Worm (Caenorhabditis elegans) whole organism, mixed stage, embryonic: ENCODE measurements around the gene T07F10.3.

ENCODE experiments used
- M03D4.4 ChIP-seq: sonication (generic microtip); optimal IDR thresholded peaks from 2 replicates; lab custom pipeline; 2017; ENCODE audit warnings: mild to moderate bottlenecking, missing genetic modification characterization, missing compliant biosample characterization
- bed-3 ChIP-seq: fragments of 200-800 bp; sonication (Bioruptor generic); optimal IDR thresholded peaks from 3 replicates; lab custom pipeline; 2018; ENCODE audit warnings: mild to moderate bottlenecking, missing genetic modification characterization, moderate library complexity, missing compliant biosample characterization
- blmp-1 ChIP-seq: fragments of 150-350 bp; optimal IDR thresholded peaks from 2 replicates; lab custom pipeline; 2014; ENCODE audit warnings: missing biosample characterization, missing genetic modification characterization
- ceh-39 ChIP-seq: fragments of 150-350 bp; optimal IDR thresholded peaks from 2 replicates; lab custom pipeline; 2014; ENCODE audit warnings: missing biosample characterization, missing genetic modification characterization
- ceh-43 ChIP-seq: fragments of 200-800 bp; sonication (Bioruptor generic); optimal IDR thresholded peaks from 2 replicates; lab custom pipeline; 2018; ENCODE audit warnings: mild to moderate bottlenecking, missing genetic modification characterization, moderate library complexity, missing compliant biosample characterization
- ceh-83 ChIP-seq: fragments of 200-800 bp; sonication (Bioruptor generic); optimal IDR thresholded peaks from 2 replicates; lab custom pipeline; 2018; ENCODE audit warnings: mild to moderate bottlenecking, missing genetic modification characterization, missing compliant biosample characterization
- ces-1 ChIP-seq: fragments of 150-350 bp; optimal IDR thresholded peaks from 2 replicates; lab custom pipeline; 2014; ENCODE audit warnings: missing biosample characterization, missing genetic modification reagents, missing genetic modification characterization
- cnd-1 ChIP-seq: fragments of 200-800 bp; sonication (Bioruptor generic); optimal IDR thresholded peaks from 2 replicates; lab custom pipeline; 2018; ENCODE audit warnings: mild to moderate bottlenecking, missing genetic modification characterization, missing compliant biosample characterization
- drap-1 ChIP-seq: fragments of 200-800 bp; sonication (Bioruptor generic); optimal IDR thresholded peaks from 3 replicates; lab custom pipeline; 2018; ENCODE audit warnings: mild to moderate bottlenecking, missing genetic modification characterization, missing compliant biosample characterization
- elt-1 ChIP-seq: sonication (generic microtip); optimal IDR thresholded peaks from 2 replicates; lab custom pipeline; 2017; ENCODE audit warnings: missing genetic modification characterization, mild to moderate bottlenecking, missing compliant biosample characterization, antibody characterized with exemption, moderate library complexity, borderline replicate concordance; ENCODE audit not compliant: insufficient read depth
- elt-3 ChIP-seq: fragments of 150-350 bp; optimal IDR thresholded peaks from 2 replicates; lab custom pipeline; 2014; ENCODE audit warnings: missing biosample characterization, missing genetic modification characterization
- flh-1 ChIP-seq: fragments of 200-800 bp; sonication (Bioruptor generic); optimal IDR thresholded peaks from 2 replicates; lab custom pipeline; 2018; ENCODE audit warnings: mild to moderate bottlenecking, missing genetic modification characterization, moderate library complexity, missing compliant biosample characterization
- ham-2 ChIP-seq: fragments of 200-800 bp; sonication (Bioruptor generic); optimal IDR thresholded peaks from 2 replicates; lab custom pipeline; 2018; ENCODE audit warnings: mild to moderate bottlenecking, missing genetic modification characterization, missing compliant biosample characterization
- hlh-1 ChIP-seq: fragments of 150-350 bp; optimal IDR thresholded peaks from 2 replicates; lab custom pipeline; 2014; ENCODE audit warnings: missing biosample characterization, missing genetic modification reagents, missing genetic modification characterization
- lin-13 ChIP-seq: fragments of 150-350 bp; optimal IDR thresholded peaks from 2 replicates; lab custom pipeline; 2014; ENCODE audit warnings: missing biosample characterization, missing genetic modification characterization
- lsy-2 ChIP-seq: fragments of 150-350 bp; optimal IDR thresholded peaks from 2 replicates; lab custom pipeline; 2014; ENCODE audit warnings: missing biosample characterization, missing genetic modification characterization
- mab-5 ChIP-seq: fragments of 150-350 bp; optimal IDR thresholded peaks from 2 replicates; lab custom pipeline; 2014; ENCODE audit warnings: missing biosample characterization, missing genetic modification characterization
- mep-1 ChIP-seq: fragments of 150-350 bp; optimal IDR thresholded peaks from 2 replicates; lab custom pipeline; 2017; ENCODE audit warnings: missing biosample characterization, missing genetic modification reagents, missing genetic modification characterization, inconsistent platforms
- mls-2 ChIP-seq: sonication (generic microtip); optimal IDR thresholded peaks from 2 replicates; lab custom pipeline; 2016; ENCODE audit warnings: mild to moderate bottlenecking, missing genetic modification characterization, moderate library complexity, missing compliant biosample characterization
- nhr-12 ChIP-seq: fragments of 150-350 bp; optimal IDR thresholded peaks from 2 replicates; lab custom pipeline; 2014; ENCODE audit warnings: missing biosample characterization, missing genetic modification characterization
- nhr-2 ChIP-seq: fragments of 150-350 bp; optimal IDR thresholded peaks from 2 replicates; lab custom pipeline; 2014; ENCODE audit warnings: missing biosample characterization, missing genetic modification characterization
- nhr-237 ChIP-seq: fragments of 150-350 bp; optimal IDR thresholded peaks from 2 replicates; lab custom pipeline; 2014; ENCODE audit warnings: missing biosample characterization, missing genetic modification characterization
- nhr-28 ChIP-seq: fragments of 150-350 bp; optimal IDR thresholded peaks from 2 replicates; lab custom pipeline; 2014; ENCODE audit warnings: missing biosample characterization, missing genetic modification characterization
- nhr-76 ChIP-seq: sonication (generic microtip); optimal IDR thresholded peaks from 2 replicates; lab custom pipeline; 2017; ENCODE audit warnings: missing biosample characterization, missing genetic modification characterization
- pha-4 ChIP-seq: fragments of 150-350 bp; optimal IDR thresholded peaks from 2 replicates; lab custom pipeline; 2018; ENCODE audit warnings: missing biosample characterization, missing genetic modification reagents, missing genetic modification characterization
- sem-2 ChIP-seq: fragments of 200-800 bp; sonication (Bioruptor generic); optimal IDR thresholded peaks from 2 replicates; lab custom pipeline; 2018; ENCODE audit warnings: mild to moderate bottlenecking, missing genetic modification characterization, missing compliant biosample characterization
- snpc-4 ChIP-seq: fragments of 150-350 bp; optimal IDR thresholded peaks from 2 replicates; lab custom pipeline; 2014; ENCODE audit warnings: missing biosample characterization, missing genetic modification characterization
- sptf-1 ChIP-seq: sonication (generic microtip); optimal IDR thresholded peaks from 2 replicates; lab custom pipeline; 2017; ENCODE audit warnings: mild to moderate bottlenecking, missing genetic modification characterization, moderate library complexity, missing compliant biosample characterization
- tbx-8 ChIP-seq: fragments of 200-800 bp; sonication (Bioruptor generic); optimal IDR thresholded peaks from 2 replicates; lab custom pipeline; 2018; ENCODE audit warnings: mild to moderate bottlenecking, missing genetic modification characterization, moderate library complexity, missing compliant biosample characterization
- unc-120 ChIP-seq: sonication (generic microtip); optimal IDR thresholded peaks from 2 replicates; lab custom pipeline; 2017; ENCODE audit warnings: missing genetic modification characterization, missing compliant biosample characterization; ENCODE audit not compliant: poor library complexity, severe bottlenecking
- unc-39 ChIP-seq: fragments of 150-350 bp; optimal IDR thresholded peaks from 2 replicates; lab custom pipeline; 2014; ENCODE audit warnings: missing biosample characterization, missing genetic modification characterization
- unc-62 ChIP-seq: fragments of 150-350 bp; optimal IDR thresholded peaks from 2 replicates; lab custom pipeline; 2014; ENCODE audit warnings: missing biosample characterization, missing genetic modification reagents, missing genetic modification characterization
- zip-8 ChIP-seq: fragments of 150-350 bp; optimal IDR thresholded peaks from 2 replicates; lab custom pipeline; 2014; ENCODE audit warnings: missing biosample characterization, missing genetic modification characterization
- ztf-11 ChIP-seq: fragments of 150-350 bp; optimal IDR thresholded peaks from 2 replicates; lab custom pipeline; 2014; ENCODE audit warnings: missing biosample characterization, missing genetic modification characterization

T07F10.3 gene

ce11 chrV:12845247-12845646 lies 24.6 kb downstream of the T07F10.3 start, which contains the start of gene C44H9.6:
Gene C44H9.6, minus strand, starts transcription at chrV:12845347.
- no peak for TF ChIP-seq ceh-43
- TF ChIP-seq blmp-1 (tag; lab: Kevin White, UChicago): no peak
- TF ChIP-seq elt-3: no peak
- no peak for TF ChIP-seq snpc-4 (tag; lab: Kevin White, UChicago)
- no peak for TF ChIP-seq M03D4.4
- no peak for TF ChIP-seq unc-120 (tag; lab: Kevin White, UChicago)
- TF ChIP-seq zip-8 (tag; lab: Kevin White, UChicago): no peak
- TF ChIP-seq elt-1 (tag; lab: Kevin White, UChicago): no peak
- no peak for TF ChIP-seq unc-39
- no peak for TF ChIP-seq tbx-8 (GFP tag; lab: Kevin White, UChicago)
- no peak for TF ChIP-seq hlh-1 (tag; lab: Kevin White, UChicago)
- TF ChIP-seq pha-4: no peak
- no peak for TF ChIP-seq ceh-39 (tag; lab: Kevin White, UChicago)
- TF ChIP-seq mep-1 (tag; lab: Kevin White, UChicago): no peak
- no peak for TF ChIP-seq nhr-12 (tag; lab: Kevin White, UChicago)
- no peak for TF ChIP-seq flh-1 (GFP tag; lab: Kevin White, UChicago)

- TF ChIP-seq ztf-11 (tag; lab: Kevin White, UChicago) (no peak), pha-4 (no peak), unc-39 (no peak), M03D4.4 (no peak), nhr-12 (tag; lab: Kevin White, UChicago) (no peak), elt-1 (tag; lab: Kevin White, UChicago) (no peak), nhr-237 (tag; lab: Kevin White, UChicago) (no peak), mab-5 (tag; lab: Kevin White, UChicago) (no peak), lin-13 (tag; lab: Kevin White, UChicago) (no peak), nhr-76 (tag; lab: Kevin White, UChicago) (no peak), lsy-2 (tag; lab: Kevin White, UChicago) (no peak), ceh-43 (no peak), elt-3 (no peak), mep-1 (tag; lab: Kevin White, UChicago) (no peak), unc-120 (tag; lab: Kevin White, UChicago) (no peak), bed-3 (GFP tag; lab: Kevin White, UChicago) (no peak), ceh-39 (tag; lab: Kevin White, UChicago) (no peak)
- TF ChIP-seq, all 35 proteins: peak for 0
Observed at ce11 chrV:12844748-12845147, 25.1 kb downstream of the T07F10.3 start.

- TF ChIP-seq ztf-11 (tag; lab: Kevin White, UChicago) (no peak), sem-2 (GFP tag; lab: Kevin White, UChicago) (no peak), tbx-8 (GFP tag; lab: Kevin White, UChicago) (no peak), flh-1 (GFP tag; lab: Kevin White, UChicago) (no peak), nhr-76 (tag; lab: Kevin White, UChicago) (no peak), ceh-83 (GFP tag; lab: Kevin White, UChicago) (no peak), unc-120 (tag; lab: Kevin White, UChicago) (no peak), blmp-1 (tag; lab: Kevin White, UChicago) (no peak), sptf-1 (tag; lab: Kevin White, UChicago) (no peak), nhr-2 (tag; lab: Kevin White, UChicago) (no peak), bed-3 (GFP tag; lab: Kevin White, UChicago) (no peak), nhr-237 (tag; lab: Kevin White, UChicago) (no peak), mep-1 (tag; lab: Kevin White, UChicago) (no peak), lin-13 (tag; lab: Kevin White, UChicago) (no peak), unc-39 (no peak), ceh-43 (no peak), drap-1 (no peak), ham-2 (no peak), unc-62 (GFP tag; lab: Kevin White, UChicago) (no peak), cnd-1 (tag; lab: Kevin White, UChicago) (no peak)
Observed at ce11 chrV:12835388-12835787, 34.5 kb downstream of the T07F10.3 start, which contains the start of gene C44H9.4. Gene C44H9.4, plus strand, starts transcription at chrV:12835688.

ce11 chrV:12827219-12827618 lies 42.6 kb downstream of the T07F10.3 start, which contains the start of gene ugt-15:
Gene ugt-15, plus strand, starts transcription at chrV:12827519.
- TF ChIP-seq ham-2: no peak
- TF ChIP-seq unc-120 (tag; lab: Kevin White, UChicago): no peak
- TF ChIP-seq ceh-83 (GFP tag; lab: Kevin White, UChicago): no peak
- no peak for TF ChIP-seq ces-1 (GFP tag; lab: Kevin White, UChicago)
- no peak for TF ChIP-seq M03D4.4
- no peak for TF ChIP-seq hlh-1 (tag; lab: Kevin White, UChicago)
- no peak for TF ChIP-seq sem-2 (GFP tag; lab: Kevin White, UChicago)
- TF ChIP-seq mls-2 (tag; lab: Kevin White, UChicago): no peak
- TF ChIP-seq nhr-28 (tag; lab: Kevin White, UChicago): no peak
- TF ChIP-seq mep-1 (tag; lab: Kevin White, UChicago): no peak
- TF ChIP-seq blmp-1 (tag; lab: Kevin White, UChicago): no peak
- TF ChIP-seq sptf-1 (tag; lab: Kevin White, UChicago): no peak
- no peak for TF ChIP-seq nhr-76 (tag; lab: Kevin White, UChicago)
